Worm (Caenorhabditis elegans): ENCODE measurements around the gene C03H12.1.

ce11 chrX:15666169-15666811 lies 23.0 kb upstream of the C03H12.1 start, which contains the start of gene pcdr-1:
- no peak for TF ChIP-seq ztf-29 (GFP tag; IDR thresholded peaks at IDR 0.05)
- no peak for TF ChIP-seq cog-1 (tag; optimal IDR thresholded peaks at IDR 0.05)
- no peak for TF ChIP-seq ztf-23 (GFP tag; IDR thresholded peaks at IDR 0.05)
